Worm (Caenorhabditis elegans) whole organism, mixed stage, embryonic: ENCODE measurements around the gene bus-18.

Experiments used
- bed-3 ChIP-seq: fragments of 200-800 bp; sonication (Bioruptor generic); optimal IDR thresholded peaks from 3 replicates; lab custom pipeline; 2018; ENCODE audit warnings: mild to moderate bottlenecking, missing genetic modification characterization, moderate library complexity, missing compliant biosample characterization
- blmp-1 ChIP-seq: fragments of 150-350 bp; optimal IDR thresholded peaks from 2 replicates; lab custom pipeline; 2014; ENCODE audit warnings: missing biosample characterization, missing genetic modification characterization
- ceh-43 ChIP-seq: fragments of 200-800 bp; sonication (Bioruptor generic); optimal IDR thresholded peaks from 2 replicates; lab custom pipeline; 2018; ENCODE audit warnings: mild to moderate bottlenecking, missing genetic modification characterization, moderate library complexity, missing compliant biosample characterization
- ces-1 ChIP-seq: fragments of 150-350 bp; optimal IDR thresholded peaks from 2 replicates; lab custom pipeline; 2014; ENCODE audit warnings: missing biosample characterization, missing genetic modification reagents, missing genetic modification characterization
- elt-3 ChIP-seq: fragments of 150-350 bp; optimal IDR thresholded peaks from 2 replicates; lab custom pipeline; 2014; ENCODE audit warnings: missing biosample characterization, missing genetic modification characterization
- lin-32 ChIP-seq: fragments of 200-800 bp; sonication (Bioruptor generic); optimal IDR thresholded peaks from 2 replicates; lab custom pipeline; 2018; ENCODE audit warnings: mild to moderate bottlenecking, missing genetic modification characterization, missing compliant biosample characterization
- mep-1 ChIP-seq: fragments of 150-350 bp; optimal IDR thresholded peaks from 2 replicates; lab custom pipeline; 2017; ENCODE audit warnings: missing biosample characterization, missing genetic modification reagents, missing genetic modification characterization, inconsistent platforms
- nhr-12 ChIP-seq: fragments of 150-350 bp; optimal IDR thresholded peaks from 2 replicates; lab custom pipeline; 2014; ENCODE audit warnings: missing biosample characterization, missing genetic modification characterization
- nhr-28 ChIP-seq: fragments of 150-350 bp; optimal IDR thresholded peaks from 2 replicates; lab custom pipeline; 2014; ENCODE audit warnings: missing biosample characterization, missing genetic modification characterization
- nhr-76 ChIP-seq: sonication (generic microtip); optimal IDR thresholded peaks from 2 replicates; lab custom pipeline; 2017; ENCODE audit warnings: missing biosample characterization, missing genetic modification characterization
- pha-4 ChIP-seq: fragments of 150-350 bp; optimal IDR thresholded peaks from 2 replicates; lab custom pipeline; 2018; ENCODE audit warnings: missing biosample characterization, missing genetic modification reagents, missing genetic modification characterization
- unc-120 ChIP-seq: sonication (generic microtip); optimal IDR thresholded peaks from 2 replicates; lab custom pipeline; 2017; ENCODE audit warnings: missing genetic modification characterization, missing compliant biosample characterization; ENCODE audit not compliant: poor library complexity, severe bottlenecking
- unc-39 ChIP-seq: fragments of 150-350 bp; optimal IDR thresholded peaks from 2 replicates; lab custom pipeline; 2014; ENCODE audit warnings: missing biosample characterization, missing genetic modification characterization
- unc-62 ChIP-seq: fragments of 150-350 bp; optimal IDR thresholded peaks from 2 replicates; lab custom pipeline; 2014; ENCODE audit warnings: missing biosample characterization, missing genetic modification reagents, missing genetic modification characterization

DNA sequence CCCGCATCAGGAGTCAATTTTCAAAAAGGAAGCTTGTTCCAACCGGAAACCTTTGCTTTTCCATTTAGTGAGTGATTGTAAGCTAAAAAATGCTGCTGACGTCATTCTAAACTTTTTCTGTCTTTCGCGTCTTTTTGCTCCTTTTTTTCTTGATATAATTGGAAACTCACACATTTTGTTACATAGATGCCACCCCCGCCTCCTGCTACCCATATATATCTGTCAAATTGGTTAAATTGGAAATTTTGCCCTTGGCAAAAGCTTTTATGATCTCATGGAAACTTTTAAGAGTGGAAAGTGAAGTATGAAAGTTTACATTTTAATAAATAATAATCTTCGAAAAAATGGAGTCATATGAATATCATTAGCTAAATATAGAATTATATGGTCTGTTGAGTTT lies 36.4 kb downstream of the bus-18 start:
- TF ChIP-seq unc-120, result no peak
- TF ChIP-seq unc-39 (tag; lab: Kevin White, UChicago), result no peak
- no peak for TF ChIP-seq nhr-28 (tag; lab: Kevin White, UChicago)
- no peak for TF ChIP-seq bed-3 (GFP tag; lab: Kevin White, UChicago)
- TF ChIP-seq nhr-12 (tag; lab: Kevin White, UChicago), result no peak
- no peak for TF ChIP-seq elt-3 (tag; lab: Kevin White, UChicago)
- no peak for TF ChIP-seq unc-62
- no peak for TF ChIP-seq ceh-43 (GFP tag; lab: Kevin White, UChicago)
- no peak for TF ChIP-seq ces-1 (GFP tag; lab: Kevin White, UChicago)
- no peak for TF ChIP-seq blmp-1 (tag; lab: Kevin White, UChicago)
- no peak for TF ChIP-seq pha-4 (tag; lab: Kevin White, UChicago)
- TF ChIP-seq lin-32 (GFP tag; lab: Kevin White, UChicago), result no peak
- no peak for TF ChIP-seq mep-1 (tag; lab: Kevin White, UChicago)
- TF ChIP-seq nhr-76 (tag; lab: Kevin White, UChicago), result no peak
